Fruit fly (Drosophila melanogaster): ENCODE results near the gene nSyb.

nSyb gene

DNA sequence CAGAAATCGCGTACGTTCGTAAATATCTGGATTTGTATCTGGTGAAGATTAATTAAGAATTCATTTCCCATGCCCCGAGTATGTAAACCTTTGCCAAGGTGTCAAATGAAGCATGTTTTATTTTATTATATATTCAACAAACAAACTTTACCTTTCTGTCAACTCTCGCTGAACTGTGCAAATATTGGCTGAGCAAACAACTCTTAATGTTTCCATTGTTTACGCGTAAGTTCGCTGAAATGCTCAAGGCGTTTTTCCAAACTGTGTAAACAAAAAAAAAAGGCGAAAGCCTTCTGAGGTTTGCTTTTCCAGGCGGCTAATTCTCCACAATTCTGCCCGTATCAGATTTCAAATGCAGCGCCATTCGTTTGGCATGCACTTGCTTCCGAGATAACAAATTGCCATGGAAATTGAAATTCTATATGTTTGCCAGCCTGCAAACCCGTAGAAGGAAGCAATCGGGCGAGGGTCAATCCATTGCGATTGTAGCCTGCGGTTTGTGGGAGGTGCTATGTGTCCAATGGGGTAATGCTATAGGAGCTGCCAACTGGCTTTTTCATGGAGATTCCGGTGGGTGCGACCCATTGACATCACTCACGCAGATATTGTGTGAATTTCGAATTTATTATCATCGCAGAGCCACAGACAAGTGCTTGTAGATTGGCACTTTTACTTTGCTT, 45.7 kb downstream of the nSyb start (continued):
- TF ChIP-seq Blimp-1 (GFP tag; optimal IDR thresholded peaks at IDR 0.05), result peak; percentile 62
- peak; percentile 53 for TF ChIP-seq her (GFP tag; optimal IDR thresholded peaks at IDR 0.05)
- TF ChIP-seq CG16815 (GFP tag; optimal IDR thresholded peaks at IDR 0.05), result no peak
- no peak for TF ChIP-seq CG10462 (GFP tag; optimal IDR thresholded peaks at IDR 0.05)
- TF ChIP-seq toy (GFP tag; IDR thresholded peaks at IDR 0.05), result 0 out of 2 replicates have a peak, but pooled peaks have one; percentile 18
- peak; percentile 47; the same call in 1 of the 2 replicates for TF ChIP-seq CG3847 (GFP tag; IDR thresholded peaks at IDR 0.05)
- peak; percentile 36; the same call in 1 of the 2 replicates for TF ChIP-seq Taf1 (GFP tag; IDR thresholded peaks at IDR 0.05)
- TF ChIP-seq Adf1 (GFP tag; IDR thresholded peaks at IDR 0.05), result peak; percentile 64; the same call in 1 of the 2 replicates
- TF ChIP-seq Abd-B (GFP tag; optimal IDR thresholded peaks at IDR 0.05), result no peak
- peak; percentile 52; the same call in 1 of the 2 replicates for TF ChIP-seq gsb (GFP tag; IDR thresholded peaks at IDR 0.05)
- TF ChIP-seq CG8281 (tag; optimal IDR thresholded peaks at IDR 0.05), result peak; percentile 46
- TF ChIP-seq CG7745 (tag; optimal IDR thresholded peaks at IDR 0.05), result no peak
- peak; percentile 83 for TF ChIP-seq CG34376 (GFP tag; optimal IDR thresholded peaks at IDR 0.05)
- peak; percentile 84 for TF ChIP-seq Dip3 (GFP tag; optimal IDR thresholded peaks at IDR 0.05)
- TF ChIP-seq Aef1 (GFP tag; IDR thresholded peaks at IDR 0.05), result no peak
- TF ChIP-seq Hmx (GFP tag; optimal IDR thresholded peaks at IDR 0.05), result no peak
- no peak for TF ChIP-seq en (GFP tag; optimal IDR thresholded peaks at IDR 0.05)
- TF ChIP-seq Bdp1 (GFP tag; optimal IDR thresholded peaks at IDR 0.05), result peak; percentile 37
- no peak for TF ChIP-seq CG17802 (tag; optimal IDR thresholded peaks at IDR 0.05)
- TF ChIP-seq CG9797 (GFP tag; optimal IDR thresholded peaks at IDR 0.05), result no peak
- TF ChIP-seq cad (GFP tag; optimal IDR thresholded peaks at IDR 0.05), result no peak
- no peak for TF ChIP-seq Dfd (GFP tag; optimal IDR thresholded peaks at IDR 0.05)
- peak; percentile 14 for TF ChIP-seq Usf (GFP tag; optimal IDR thresholded peaks at IDR 0.05)
- TF ChIP-seq CG12155 (GFP tag; optimal IDR thresholded peaks at IDR 0.05), result peak; percentile 46
- peak; percentile 30 for TF ChIP-seq CG3407 (GFP tag; optimal IDR thresholded peaks at IDR 0.05)
- peak; percentile 12 for TF ChIP-seq CG13123 (GFP tag; optimal IDR thresholded peaks at IDR 0.05)
- TF ChIP-seq CG2129 (GFP tag; IDR thresholded peaks at IDR 0.05; ENCODE audit: partially characterized antibody), result no peak
- peak; percentile 55; the same call in 1 of the 2 replicates for TF ChIP-seq CG11085 (GFP tag; IDR thresholded peaks at IDR 0.05)
- TF ChIP-seq CG11723 (GFP tag; optimal IDR thresholded peaks at IDR 0.05), result peak; percentile 54
- TF ChIP-seq CG2875 (GFP tag; optimal IDR thresholded peaks at IDR 0.05), result peak; percentile 7
- TF ChIP-seq sna (GFP tag; IDR thresholded peaks at IDR 0.05; ENCODE audit: partially characterized antibody), result no peak
- no peak for TF ChIP-seq CG32772 (GFP tag; IDR thresholded peaks at IDR 0.05)
- peak; percentile 16 for TF ChIP-seq Xbp1 (GFP tag; optimal IDR thresholded peaks at IDR 0.05)
- TF ChIP-seq CG17186 (GFP tag; optimal IDR thresholded peaks at IDR 0.05), result no peak
- TF ChIP-seq Ptx1 (GFP tag; IDR thresholded peaks at IDR 0.05), result no peak
- no peak for TF ChIP-seq CG33557 (GFP tag; optimal IDR thresholded peaks at IDR 0.05)
- TF ChIP-seq mam (GFP tag; optimal IDR thresholded peaks at IDR 0.05), result peak; percentile 62
- peak; percentile 94 for TF ChIP-seq Hmr (GFP tag; optimal IDR thresholded peaks at IDR 0.05)
- TF ChIP-seq CG3726 (GFP tag; IDR thresholded peaks at IDR 0.05), result no peak
- no peak for TF ChIP-seq danr (GFP tag; IDR thresholded peaks at IDR 0.05)
- peak; percentile 75 for TF ChIP-seq CHES-1-like (GFP tag; optimal IDR thresholded peaks at IDR 0.05)
- TF ChIP-seq dm (GFP tag; optimal IDR thresholded peaks at IDR 0.05), result no peak
- TF ChIP-seq GATAe (GFP tag; conservative IDR thresholded peaks at IDR 0.05), result no peak
- TF ChIP-seq sug (tag; optimal IDR thresholded peaks at IDR 0.05), result no peak
- TF ChIP-seq CG4424 (GFP tag; optimal IDR thresholded peaks at IDR 0.05), result no peak
- TF ChIP-seq CG31224 (GFP tag; IDR thresholded peaks at IDR 0.05), result peak; percentile 37; the same call in 1 of the 2 replicates
- TF ChIP-seq Drgx (GFP tag; IDR thresholded peaks at IDR 0.05), result peak; percentile 29; the same call in 1 of the 2 replicates
- TF ChIP-seq CG12744 (GFP tag; optimal IDR thresholded peaks at IDR 0.05), result peak; percentile 71
- TF ChIP-seq tgo (GFP tag; IDR thresholded peaks at IDR 0.05), result peak; percentile 25; the same call in 1 of the 3 replicates
- no peak for TF ChIP-seq ab (GFP tag; optimal IDR thresholded peaks at IDR 0.05)
